Worm (Caenorhabditis elegans): ENCODE results near the gene rps-9.
A peak's percentile ranks its signal among the peaks of the same experiment; 100 is the strongest.

Gene rps-9

DNA sequence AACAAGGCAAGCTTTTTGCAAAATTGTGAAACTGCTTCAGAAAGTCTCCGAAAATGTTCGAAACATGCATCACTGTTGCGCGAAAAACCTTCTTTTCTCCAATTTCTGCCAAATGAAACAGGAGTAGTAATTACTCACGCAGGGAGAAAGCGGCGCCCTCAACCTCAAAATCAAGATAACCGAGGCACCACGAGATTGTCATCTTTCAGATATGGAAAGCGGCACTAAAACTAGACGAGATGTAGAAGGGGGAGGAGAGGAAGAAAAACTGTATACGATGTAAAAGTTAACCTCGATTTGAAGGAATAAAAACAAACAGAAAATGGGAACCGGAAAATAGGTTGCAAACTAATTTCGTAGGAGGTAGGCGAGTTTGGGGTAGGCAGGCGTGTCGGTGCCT is 49.6 kb downstream of the rps-9 start:
- TF ChIP-seq lin-14 (GFP tag; optimal IDR thresholded peaks at IDR 0.05) (peak; percentile 34), nhr-28 (tag; optimal IDR thresholded peaks at IDR 0.05) (no peak), rnt-1 (tag; optimal IDR thresholded peaks at IDR 0.05) (peak; percentile 35), egl-27 (tag; optimal IDR thresholded peaks at IDR 0.05) (no peak), blmp-1 (tag; optimal IDR thresholded peaks at IDR 0.05) (peak; percentile 57), aly-2 (tag; optimal IDR thresholded peaks at IDR 0.05) (no peak), fkh-10 (GFP tag; optimal IDR thresholded peaks at IDR 0.05) (no peak), aha-1 (tag; optimal IDR thresholded peaks at IDR 0.05) (no peak), dsc-1 (tag; optimal IDR thresholded peaks at IDR 0.05) (no peak), nhr-85 (tag) (peak; percentile 0), sup-37 (GFP tag; optimal IDR thresholded peaks at IDR 0.05) (no peak)

All from whole organism, L1 larva.